Fruit fly (Drosophila melanogaster) whole organism, embryonic: ENCODE data around the gene Him.

ENCODE experiments used
- Atf3 ChIP-seq: fragments of 200-800 bp; sonication (Bioruptor generic); optimal IDR thresholded peaks from 3 replicates; lab custom pipeline; 2016; ENCODE audit warnings: missing biosample characterization, missing genetic modification characterization
- BEAF-32 ChIP-seq: fragments of 200-800 bp; sonication (Bioruptor generic); optimal IDR thresholded peaks from 3 replicates; lab custom pipeline; 2017; ENCODE audit warnings: missing biosample characterization, missing genetic modification characterization, mild to moderate bottlenecking, moderate library complexity, missing genetic modification reagents
- Bdp1 ChIP-seq: fragments of 200-800 bp; sonication (Bioruptor generic); optimal IDR thresholded peaks from 3 replicates; lab custom pipeline; 2016; ENCODE audit warnings: missing biosample characterization, missing genetic modification characterization
- Blimp-1 ChIP-seq: fragments of 200-800 bp; sonication (Bioruptor generic); optimal IDR thresholded peaks from 3 replicates; lab custom pipeline; 2018; ENCODE audit warnings: missing biosample characterization, missing genetic modification characterization, mild to moderate bottlenecking, moderate library complexity, missing genetic modification reagents
- CG11093 ChIP-seq: fragments of 200-800 bp; sonication (Bioruptor generic); IDR thresholded peaks from 3 replicates; pipeline ENCODE4 v1.3.6; 2022; ENCODE audit warnings: missing biosample characterization, missing genetic modification characterization
- CG12236 ChIP-seq: fragments of 200-800 bp; sonication (Bioruptor generic); optimal IDR thresholded peaks from 2 replicates; lab custom pipeline; 2016; ENCODE audit warnings: missing biosample characterization, missing genetic modification characterization
- CG14710 ChIP-seq: fragments of 200-800 bp; sonication (Bioruptor generic); optimal IDR thresholded peaks from 3 replicates; lab custom pipeline; 2019; ENCODE audit warnings: missing biosample characterization, mild to moderate bottlenecking, missing genetic modification characterization, moderate library complexity
- CG14860 ChIP-seq: fragments of 200-800 bp; sonication (Bioruptor generic); IDR thresholded peaks from 3 replicates; pipeline ENCODE4 v1.3.6; 2022; ENCODE audit warnings: missing biosample characterization, missing genetic modification characterization; ENCODE audit not compliant: partially characterized antibody
- CG15601 ChIP-seq: fragments of 200-800 bp; sonication (Bioruptor generic); optimal IDR thresholded peaks from 3 replicates; lab custom pipeline; 2019; ENCODE audit warnings: missing biosample characterization, mild to moderate bottlenecking, missing genetic modification characterization, moderate library complexity
- CG16863 ChIP-seq: fragments of 200-800 bp; sonication (Bioruptor generic); optimal IDR thresholded peaks from 3 replicates; lab custom pipeline; 2016; ENCODE audit warnings: missing biosample characterization, missing genetic modification characterization
- CG17568 ChIP-seq: fragments of 200-800 bp; sonication (Bioruptor generic); optimal IDR thresholded peaks from 2 replicates; lab custom pipeline; 2018; ENCODE audit warnings: missing biosample characterization, mild to moderate bottlenecking, missing genetic modification characterization, moderate library complexity
- CG18262 ChIP-seq: fragments of 200-800 bp; optimal IDR thresholded peaks from 3 replicates; lab custom pipeline; 2019; ENCODE audit warnings: missing biosample characterization, mild to moderate bottlenecking, missing genetic modification characterization, moderate library complexity
- CG18764 ChIP-seq: fragments of 200-800 bp; sonication (Bioruptor generic); optimal IDR thresholded peaks from 3 replicates; lab custom pipeline; 2016; ENCODE audit warnings: missing biosample characterization, missing genetic modification characterization
- CG2712 ChIP-seq: fragments of 200-800 bp; optimal IDR thresholded peaks from 3 replicates; lab custom pipeline; 2019; ENCODE audit warnings: missing biosample characterization, mild to moderate bottlenecking, missing genetic modification characterization, moderate library complexity
- CG31441 ChIP-seq: fragments of 200-800 bp; sonication (Bioruptor generic); IDR thresholded peaks from 2 replicates; pipeline ENCODE4 v1.3.6; 2022; ENCODE audit warnings: missing biosample characterization, missing genetic modification characterization
- CG32772 ChIP-seq: fragments of 200-800 bp; sonication (Bioruptor generic); IDR thresholded peaks from 2 replicates; pipeline ENCODE4 v1.3.6; 2022; ENCODE audit warnings: missing biosample characterization, missing genetic modification characterization
- CG4328 ChIP-seq: fragments of 200-800 bp; sonication (Bioruptor generic); optimal IDR thresholded peaks from 3 replicates; lab custom pipeline; 2017; ENCODE audit warnings: missing biosample characterization, missing genetic modification reagents, missing genetic modification characterization
- CG7556 ChIP-seq: fragments of 200-800 bp; sonication (Bioruptor generic); optimal IDR thresholded peaks from 2 replicates; lab custom pipeline; 2017; ENCODE audit warnings: missing biosample characterization, mild to moderate bottlenecking, missing genetic modification characterization
- CG8388 ChIP-seq: fragments of 200-800 bp; sonication (Bioruptor generic); optimal IDR thresholded peaks from 2 replicates; lab custom pipeline; 2019; ENCODE audit warnings: missing biosample characterization, mild to moderate bottlenecking, missing genetic modification characterization, moderate library complexity
- CG8924 ChIP-seq: fragments of 200-800 bp; optimal IDR thresholded peaks from 3 replicates; lab custom pipeline; 2019; ENCODE audit warnings: missing biosample characterization, mild to moderate bottlenecking, missing genetic modification characterization, moderate library complexity
- CG9727 ChIP-seq: fragments of 200-800 bp; sonication (Bioruptor generic); optimal IDR thresholded peaks from 3 replicates; lab custom pipeline; 2017; ENCODE audit warnings: missing biosample characterization, mild to moderate bottlenecking, missing genetic modification characterization
- Camta ChIP-seq: fragments of 200-800 bp; sonication (Bioruptor generic); optimal IDR thresholded peaks from 2 replicates; lab custom pipeline; 2016; ENCODE audit warnings: missing biosample characterization, missing genetic modification characterization
- CoRest ChIP-seq: fragments of 200-800 bp; sonication (Bioruptor generic); optimal IDR thresholded peaks from 3 replicates; lab custom pipeline; 2018; ENCODE audit warnings: missing biosample characterization, mild to moderate bottlenecking, missing genetic modification characterization, moderate library complexity
- D19B ChIP-seq: fragments of 200-800 bp; sonication (Bioruptor generic); optimal IDR thresholded peaks from 2 replicates; lab custom pipeline; 2017; ENCODE audit warnings: missing biosample characterization, mild to moderate bottlenecking, missing genetic modification characterization
- Deaf1 ChIP-seq: fragments of 200-800 bp; optimal IDR thresholded peaks from 3 replicates; lab custom pipeline; 2019; ENCODE audit warnings: missing biosample characterization, mild to moderate bottlenecking, missing genetic modification characterization, moderate library complexity
- Dip2 ChIP-seq: fragments of 200-800 bp; sonication (Bioruptor generic); IDR thresholded peaks from 2 replicates; pipeline ENCODE4 v1.3.6; 2022; ENCODE audit warnings: missing biosample characterization, missing genetic modification characterization
- Fer3 ChIP-seq: fragments of 200-800 bp; sonication (Bioruptor generic); optimal IDR thresholded peaks from 2 replicates; lab custom pipeline; 2018; ENCODE audit warnings: missing biosample characterization, mild to moderate bottlenecking, missing genetic modification characterization, moderate library complexity
- H2.0 ChIP-seq: fragments of 200-800 bp; sonication (Bioruptor generic); IDR thresholded peaks from 2 replicates; pipeline ENCODE4 v1.3.6; 2022; ENCODE audit warnings: missing biosample characterization, missing genetic modification characterization
- Hr3 ChIP-seq: fragments of 200-800 bp; sonication (Bioruptor generic); optimal IDR thresholded peaks from 3 replicates; lab custom pipeline; 2016; ENCODE audit warnings: missing biosample characterization, missing genetic modification characterization
- Hsf ChIP-seq: fragments of 200-800 bp; sonication (Bioruptor generic); optimal IDR thresholded peaks from 3 replicates; lab custom pipeline; 2016; ENCODE audit warnings: missing biosample characterization, missing genetic modification characterization
- NC2α ChIP-seq: fragments of 200-800 bp; sonication (Bioruptor generic); optimal IDR thresholded peaks from 2 replicates; lab custom pipeline; 2016; ENCODE audit warnings: missing biosample characterization, missing genetic modification characterization
- Sox100B ChIP-seq: fragments of 200-800 bp; sonication (Bioruptor generic); optimal IDR thresholded peaks from 3 replicates; lab custom pipeline; 2018; ENCODE audit warnings: missing biosample characterization, mild to moderate bottlenecking, missing genetic modification characterization
- Sox102F ChIP-seq: fragments of 200-800 bp; sonication (Bioruptor generic); optimal IDR thresholded peaks from 2 replicates; lab custom pipeline; 2018; ENCODE audit warnings: missing biosample characterization, mild to moderate bottlenecking, missing genetic modification characterization, moderate library complexity
- ab ChIP-seq: fragments of 200-800 bp; sonication (Bioruptor generic); optimal IDR thresholded peaks from 2 replicates; lab custom pipeline; 2016; ENCODE audit warnings: missing biosample characterization, missing genetic modification characterization
- cas ChIP-seq: fragments of 200-800 bp; sonication (Bioruptor generic); IDR thresholded peaks from 2 replicates; pipeline ENCODE4 v1.3.6; 2022; ENCODE audit warnings: missing biosample characterization, missing genetic modification characterization
- ems ChIP-seq: fragments of 200-800 bp; sonication (Bioruptor generic); optimal IDR thresholded peaks from 3 replicates; lab custom pipeline; 2016; ENCODE audit warnings: missing biosample characterization, missing genetic modification characterization
- fd96Cb ChIP-seq: fragments of 200-800 bp; sonication (Bioruptor generic); optimal IDR thresholded peaks from 2 replicates; lab custom pipeline; 2018; ENCODE audit warnings: missing biosample characterization, mild to moderate bottlenecking, missing genetic modification characterization, moderate library complexity
- gem ChIP-seq: fragments of 200-800 bp; sonication (Bioruptor generic); optimal IDR thresholded peaks from 2 replicates; lab custom pipeline; 2019; ENCODE audit warnings: missing biosample characterization, mild to moderate bottlenecking, missing genetic modification characterization, moderate library complexity
- grau ChIP-seq: fragments of 200-800 bp; optimal IDR thresholded peaks from 3 replicates; lab custom pipeline; 2019; ENCODE audit warnings: missing biosample characterization, mild to moderate bottlenecking, missing genetic modification characterization, moderate library complexity
- gro ChIP-seq: fragments of 200-800 bp; sonication (Bioruptor generic); optimal IDR thresholded peaks from 2 replicates; lab custom pipeline; 2016; ENCODE audit warnings: missing biosample characterization, missing genetic modification characterization
- insv ChIP-seq, 2 experiments: fragments of 200-800 bp; sonication (Bioruptor generic); optimal IDR thresholded peaks; 3 replicates each; lab custom pipeline; 2016 to 2018; ENCODE audit warnings: missing biosample characterization in 2 of 2, missing genetic modification characterization in 2 of 2
- nmo ChIP-seq: fragments of 200-800 bp; sonication (Bioruptor generic); optimal IDR thresholded peaks from 2 replicates; lab custom pipeline; 2018; ENCODE audit warnings: missing biosample characterization, mild to moderate bottlenecking, missing genetic modification characterization, moderate library complexity
- pros ChIP-seq: fragments of 200-800 bp; sonication (Bioruptor generic); optimal IDR thresholded peaks from 3 replicates; lab custom pipeline; 2019; ENCODE audit warnings: missing biosample characterization, mild to moderate bottlenecking, missing genetic modification characterization, moderate library complexity
- psq ChIP-seq: fragments of 200-800 bp; sonication (Bioruptor generic); optimal IDR thresholded peaks from 2 replicates; lab custom pipeline; 2017; ENCODE audit warnings: missing biosample characterization, missing genetic modification characterization
- row ChIP-seq: fragments of 200-800 bp; sonication (Bioruptor generic); IDR thresholded peaks from 3 replicates; pipeline ENCODE4 v1.3.6; 2022; ENCODE audit warnings: missing biosample characterization, missing genetic modification characterization
- run ChIP-seq: fragments of 200-800 bp; sonication (Bioruptor generic); optimal IDR thresholded peaks from 3 replicates; lab custom pipeline; 2018; ENCODE audit warnings: missing biosample characterization, mild to moderate bottlenecking, missing genetic modification characterization
- sna ChIP-seq: fragments of 200-800 bp; sonication (Bioruptor generic); IDR thresholded peaks from 2 replicates; pipeline ENCODE4 v1.3.6; 2022; ENCODE audit warnings: missing biosample characterization, missing genetic modification characterization; ENCODE audit not compliant: partially characterized antibody
- tio ChIP-seq: fragments of 200-800 bp; sonication (Bioruptor generic); optimal IDR thresholded peaks from 2 replicates; lab custom pipeline; 2017; ENCODE audit warnings: missing biosample characterization, missing genetic modification characterization, inconsistent platforms
- unc-4 ChIP-seq: fragments of 200-800 bp; sonication (Bioruptor generic); IDR thresholded peaks from 2 replicates; pipeline ENCODE4 v1.3.6; 2022; ENCODE audit warnings: missing biosample characterization, missing genetic modification characterization; ENCODE audit not compliant: partially characterized antibody

Him gene

DNA sequence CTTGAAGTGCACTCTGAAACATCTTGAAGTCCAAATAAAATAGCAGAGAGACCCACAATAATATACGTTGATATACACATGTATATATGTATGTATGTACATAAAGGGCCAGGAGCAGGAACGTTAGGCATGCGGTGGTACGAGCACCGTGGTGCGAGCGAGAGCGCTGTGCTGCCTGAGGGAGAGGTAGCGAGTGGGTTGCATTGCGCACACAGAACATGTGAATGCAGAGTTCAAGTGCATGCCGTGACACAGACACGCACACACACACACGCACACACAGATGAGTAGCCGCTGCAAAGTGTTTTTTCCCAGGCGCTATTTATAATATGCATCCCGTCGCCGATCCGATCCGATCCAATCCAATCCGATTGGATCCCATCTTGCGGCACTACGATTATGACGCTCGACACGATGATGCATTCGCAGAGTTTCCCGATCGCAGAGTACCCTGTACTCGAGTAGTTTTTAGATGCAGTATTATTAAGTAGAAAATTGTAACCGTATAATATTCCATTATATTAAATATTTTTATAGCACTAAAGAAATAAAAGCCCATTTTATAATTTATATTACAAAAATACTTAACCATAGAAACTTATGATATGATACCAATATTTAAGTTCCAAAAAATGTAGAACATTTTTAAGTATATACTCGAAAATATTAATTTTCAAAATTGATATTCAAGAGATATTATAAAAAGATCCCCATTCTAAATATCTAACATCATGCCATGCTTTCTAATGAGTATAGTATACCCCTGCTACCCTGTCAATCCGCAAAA is 955 bp upstream of the Him start (continued):
- TF ChIP-seq row (GFP tag; lab: Robert Waterston, UW): peak; percentile 20; the same call in 1 of the 3 replicates
- TF ChIP-seq CG11093 (GFP tag; lab: Robert Waterston, UW): no peak
- TF ChIP-seq Bdp1 (GFP tag; lab: Kevin White, UChicago): no peak
- TF ChIP-seq run: no peak
- TF ChIP-seq CG8388 (GFP tag; lab: Kevin White, UChicago): peak; percentile 13
- peak; percentile 62 for TF ChIP-seq CG9727 (GFP tag; lab: Kevin White, UChicago)
- TF ChIP-seq cas (GFP tag; lab: Robert Waterston, UW): no peak
- no peak for TF ChIP-seq CG15601 (tag; lab: Kevin White, UChicago)
- TF ChIP-seq CG4328 (GFP tag; lab: Kevin White, UChicago): no peak
- no peak for TF ChIP-seq unc-4
- TF ChIP-seq CG18262 (tag; lab: Kevin White, UChicago): peak; percentile 82
- no peak for TF ChIP-seq CG16863 (GFP tag; lab: Kevin White, UChicago)
- TF ChIP-seq CG31441 (GFP tag; lab: Robert Waterston, UW): peak; percentile 56; the same call in 1 of the 2 replicates
- TF ChIP-seq tio (GFP tag; lab: Kevin White, UChicago): peak; percentile 19
- TF ChIP-seq ems (GFP tag; lab: Kevin White, UChicago): no peak
- no peak for TF ChIP-seq Sox102F (GFP tag; lab: Kevin White, UChicago)
- TF ChIP-seq psq (GFP tag; lab: Kevin White, UChicago): no peak
- no peak for TF ChIP-seq CG17568 (GFP tag; lab: Kevin White, UChicago)
- no peak for TF ChIP-seq BEAF-32
- peak; percentile 6 for TF ChIP-seq CG8924 (tag; lab: Kevin White, UChicago)
- no peak for TF ChIP-seq Camta
- no peak for TF ChIP-seq CG18764 (GFP tag; lab: Kevin White, UChicago)
- TF ChIP-seq Hsf (GFP tag; lab: Kevin White, UChicago): no peak
- TF ChIP-seq ab: no peak
- TF ChIP-seq NC2α (GFP tag; lab: Kevin White, UChicago): no peak
- peak; percentile 43 for TF ChIP-seq CoRest
- TF ChIP-seq sna (GFP tag; lab: Robert Waterston, UW): no peak
- peak; percentile 59 for TF ChIP-seq gem (tag; lab: Kevin White, UChicago)
- TF ChIP-seq fd96Cb (tag; lab: Kevin White, UChicago): peak; percentile 27
- TF ChIP-seq insv (GFP tag; optimal IDR thresholded peaks at IDR 0.05; lab: Kevin White, UChicago): no peak
- peak; percentile 19 for TF ChIP-seq CG7556 (GFP tag; lab: Kevin White, UChicago)
- peak; percentile 35 for TF ChIP-seq Sox100B
- TF ChIP-seq nmo (GFP tag; lab: Kevin White, UChicago): peak; percentile 65
- peak; percentile 18 for TF ChIP-seq grau (tag; lab: Kevin White, UChicago)
- TF ChIP-seq Dip2: no peak
- TF ChIP-seq Blimp-1 (GFP tag; lab: Kevin White, UChicago): peak; percentile 28
- TF ChIP-seq CG2712 (tag; lab: Kevin White, UChicago): peak; percentile 65
- TF ChIP-seq CG12236 (GFP tag; lab: Kevin White, UChicago): no peak
- TF ChIP-seq gro (GFP tag; lab: Kevin White, UChicago): no peak
- no peak for TF ChIP-seq CG32772 (GFP tag; lab: Robert Waterston, UW)
- no peak for TF ChIP-seq Fer3 (tag; lab: Kevin White, UChicago)
- no peak for TF ChIP-seq Hr3 (GFP tag; lab: Kevin White, UChicago)
- peak; percentile 1 for TF ChIP-seq Deaf1 (tag; lab: Kevin White, UChicago)
- TF ChIP-seq pros: no peak
- TF ChIP-seq Atf3 (GFP tag; lab: Kevin White, UChicago): no peak
- peak; percentile 40 for TF ChIP-seq D19B
- no peak for TF ChIP-seq CG14860 (GFP tag; lab: Robert Waterston, UW)
- TF ChIP-seq H2.0 (GFP tag; lab: Robert Waterston, UW): no peak
- TF ChIP-seq CG14710 (tag; lab: Kevin White, UChicago): peak; percentile 50
